Fruit fly (Drosophila melanogaster): ENCODE data around the gene CG13457.

The CG13457 gene

dm6 chr3L:15101639-15102413, 29.4 kb downstream of the CG13457 start:
- peak; percentile 46 for TF ChIP-seq brk (GFP tag; optimal IDR thresholded peaks at IDR 0.05)
- TF ChIP-seq Sp1 (GFP tag; optimal IDR thresholded peaks at IDR 0.05) = no peak
- no peak for TF ChIP-seq Myc (optimal IDR thresholded peaks at IDR 0.05)
- TF ChIP-seq br (GFP tag; optimal IDR thresholded peaks at IDR 0.05) = no peak
- TF ChIP-seq sage (GFP tag; optimal IDR thresholded peaks at IDR 0.05) = no peak
- TF ChIP-seq Rel (GFP tag; optimal IDR thresholded peaks at IDR 0.05) = no peak
- peak; percentile 20 for TF ChIP-seq Rel (tag; optimal IDR thresholded peaks at IDR 0.05)
- peak; percentile 15 for TF ChIP-seq dmrt93B (GFP tag; optimal IDR thresholded peaks at IDR 0.05)
- TF ChIP-seq ey (GFP tag; optimal IDR thresholded peaks at IDR 0.05) = peak; percentile 38
- peak; percentile 16 for TF ChIP-seq Hr83 (GFP tag; optimal IDR thresholded peaks at IDR 0.05; ENCODE audit: poor library complexity, severe bottlenecking)
- peak; percentile 70 for TF ChIP-seq Dif (GFP tag; optimal IDR thresholded peaks at IDR 0.05; ENCODE audit: partially characterized antibody)
- peak; percentile 60 for TF ChIP-seq fru (GFP tag; optimal IDR thresholded peaks at IDR 0.05)
- TF ChIP-seq foxo (GFP tag; optimal IDR thresholded peaks at IDR 0.05) = peak in 1 of 2 experiments; percentile 25
- peak; percentile 46 for TF ChIP-seq h (GFP tag; optimal IDR thresholded peaks at IDR 0.05)
- TF ChIP-seq N (GFP tag; optimal IDR thresholded peaks at IDR 0.05) = no peak
- peak; percentile 97 for TF ChIP-seq psq (GFP tag; optimal IDR thresholded peaks at IDR 0.05)
- peak; percentile 2 for TF ChIP-seq Jra (GFP tag; optimal IDR thresholded peaks at IDR 0.05)
- peak; percentile 42 for TF ChIP-seq HLH106 (tag; optimal IDR thresholded peaks at IDR 0.05)
- TF ChIP-seq jim (GFP tag; optimal IDR thresholded peaks at IDR 0.05) = no peak
- TF ChIP-seq woc (GFP tag; optimal IDR thresholded peaks at IDR 0.05) = peak; percentile 68
- TF ChIP-seq usp (GFP tag; optimal IDR thresholded peaks at IDR 0.05) = no peak

- no peak for TF ChIP-seq lola (GFP tag; optimal IDR thresholded peaks at IDR 0.05)
Observed at dm6 chr3L:15100983-15101382, 30.2 kb downstream of the CG13457 start.

- TF ChIP-seq CrebA (GFP tag; optimal IDR thresholded peaks at IDR 0.05; ENCODE audit: borderline replicate concordance) (no peak), jim (GFP tag; optimal IDR thresholded peaks at IDR 0.05) (no peak), Rel (GFP tag; optimal IDR thresholded peaks at IDR 0.05) (no peak), Rel (tag; optimal IDR thresholded peaks at IDR 0.05) (peak; percentile 97)
Observed at dm6 chr3L:15099541-15099940, 31.6 kb downstream of the CG13457 start.

dm6 chr3L:15098659-15099512, 32.3 kb downstream of the CG13457 start:
- peak; percentile 35 for TF ChIP-seq Dif (GFP tag; optimal IDR thresholded peaks at IDR 0.05; ENCODE audit: partially characterized antibody)
- TF ChIP-seq Abd-B (GFP tag; optimal IDR thresholded peaks at IDR 0.05) = no peak
- TF ChIP-seq h (GFP tag; optimal IDR thresholded peaks at IDR 0.05) = peak; percentile 64
- peak; percentile 84 for TF ChIP-seq HLH106 (tag; optimal IDR thresholded peaks at IDR 0.05)
- peak; percentile 60 for TF ChIP-seq fru (GFP tag; optimal IDR thresholded peaks at IDR 0.05)
- peak; percentile 54 for TF ChIP-seq Hnf4 (GFP tag; optimal IDR thresholded peaks at IDR 0.05)
- TF ChIP-seq brk (GFP tag; optimal IDR thresholded peaks at IDR 0.05) = peak; percentile 59
- TF ChIP-seq rgr (GFP tag; optimal IDR thresholded peaks at IDR 0.05) = peak; percentile 54
- peak; percentile 65 for TF ChIP-seq Sp1 (GFP tag; optimal IDR thresholded peaks at IDR 0.05)
- peak; percentile 48 for TF ChIP-seq dmrt93B (GFP tag; optimal IDR thresholded peaks at IDR 0.05)
- TF ChIP-seq br (GFP tag; optimal IDR thresholded peaks at IDR 0.05) = peak; percentile 14
- TF ChIP-seq jim (GFP tag; optimal IDR thresholded peaks at IDR 0.05) = no peak
- TF ChIP-seq OdsH (GFP tag; optimal IDR thresholded peaks at IDR 0.05) = peak; percentile 55
- TF ChIP-seq Hr78 (GFP tag; optimal IDR thresholded peaks at IDR 0.05) = no peak
- TF ChIP-seq psq (GFP tag; optimal IDR thresholded peaks at IDR 0.05) = peak; percentile 66
- no peak for TF ChIP-seq dl (GFP tag; optimal IDR thresholded peaks at IDR 0.05; ENCODE audit: insufficient read depth in 1 of 2, partially characterized antibody in 2 of 2)
- no peak for TF ChIP-seq woc (GFP tag; optimal IDR thresholded peaks at IDR 0.05)
- TF ChIP-seq CG9705 (GFP tag; optimal IDR thresholded peaks at IDR 0.05) = peak; percentile 34
- peak in 1 of 2 experiments; percentile 78 for TF ChIP-seq foxo (GFP tag; optimal IDR thresholded peaks at IDR 0.05)
- no peak for TF ChIP-seq ey (GFP tag; optimal IDR thresholded peaks at IDR 0.05)
